Worm (Caenorhabditis elegans): ENCODE results near the gene unc-26.

ce11 chrIV:13300109-13300508 lies 27.8 kb upstream of the unc-26 start, which contains the start of gene kdp-1:
- TF ChIP-seq ztf-23 (GFP tag; IDR thresholded peaks at IDR 0.05) (no peak), med-1 (GFP tag; optimal IDR thresholded peaks at IDR 0.05; ENCODE audit: insufficient read depth) (no peak), cog-1 (tag; optimal IDR thresholded peaks at IDR 0.05) (no peak)

Measured in whole organism, midembryonic.